Worm (Caenorhabditis elegans): Measurements from ENCODE around the gene str-151.

DNA sequence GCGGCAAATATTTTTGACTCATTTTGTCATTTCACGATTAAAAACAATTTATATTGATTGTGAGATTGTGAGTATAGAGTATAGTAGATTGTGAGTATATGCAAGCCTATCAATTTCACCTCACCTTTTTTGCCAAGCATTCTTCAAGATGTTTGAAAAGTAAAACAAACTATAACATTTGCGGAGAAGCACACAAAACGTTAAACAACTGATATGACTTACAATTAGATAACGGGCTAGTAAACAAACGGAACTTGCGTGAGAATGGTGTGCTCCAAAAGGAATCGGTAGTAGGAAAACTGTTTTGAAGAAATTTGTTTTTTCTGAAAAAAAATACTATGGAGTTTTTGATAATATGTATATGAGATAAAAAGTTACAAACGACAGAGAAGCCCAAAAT lies 34.1 kb downstream of the str-151 start:
- TF ChIP-seq C04F5.9 (tag; optimal IDR thresholded peaks at IDR 0.05) (no peak), lin-39 (tag; optimal IDR thresholded peaks at IDR 0.05) (no peak), ets-5 (GFP tag; IDR thresholded peaks at IDR 0.05) (no peak), nhr-28 (tag; optimal IDR thresholded peaks at IDR 0.05) (no peak), lsy-2 (tag; optimal IDR thresholded peaks at IDR 0.05) (no peak), Y116A8C.19 (tag; optimal IDR thresholded peaks at IDR 0.05; ENCODE audit: borderline replicate concordance) (no peak), elt-3 (tag; optimal IDR thresholded peaks at IDR 0.05) (no peak), fos-1 (tag; optimal IDR thresholded peaks at IDR 0.05) (no peak), egl-27 (tag; optimal IDR thresholded peaks at IDR 0.05) (no peak), rnt-1 (tag; optimal IDR thresholded peaks at IDR 0.05) (no peak), blmp-1 (tag; optimal IDR thresholded peaks at IDR 0.05) (no peak)
